Fruit fly (Drosophila melanogaster) whole organism, wandering third instar larva: Measurements from ENCODE around the gene P5CDh2.

Experiments
- Abd-B ChIP-seq: fragments of >200 bp; optimal IDR thresholded peaks from 2 replicates; lab custom pipeline; 2017; ENCODE audit warnings: missing biosample characterization, missing genetic modification characterization
- CG32264 ChIP-seq: fragments of 200-800 bp; sonication (Bioruptor generic); optimal IDR thresholded peaks from 2 replicates; lab custom pipeline; 2016; ENCODE audit warnings: missing biosample characterization, missing genetic modification characterization
- CG9705 ChIP-seq: fragments of 200-800 bp; sonication (Bioruptor generic); optimal IDR thresholded peaks from 2 replicates; lab custom pipeline; 2018; ENCODE audit warnings: missing biosample characterization, mild to moderate bottlenecking, missing genetic modification characterization
- CrebA ChIP-seq: fragments of 200-800 bp; sonication (Bioruptor generic); optimal IDR thresholded peaks from 2 replicates; lab custom pipeline; 2016; ENCODE audit warnings: missing biosample characterization, mild to moderate bottlenecking, missing genetic modification characterization, borderline replicate concordance
- Dfd ChIP-seq: fragments of >200 bp; optimal IDR thresholded peaks from 2 replicates; lab custom pipeline; 2017; ENCODE audit warnings: missing biosample characterization, missing genetic modification characterization
- Dif ChIP-seq: fragments of 200-275, 200-300 bp; sonication (Bioruptor generic); optimal IDR thresholded peaks from 2 replicates; lab custom pipeline; 2018; ENCODE audit warnings: missing biosample characterization, missing genetic modification characterization; ENCODE audit not compliant: partially characterized antibody
- GATAd ChIP-seq: sonication (Bioruptor generic); optimal IDR thresholded peaks from 2 replicates; lab custom pipeline; 2016; ENCODE audit warnings: missing biosample characterization, missing genetic modification characterization
- HLH106 ChIP-seq: fragments of 200-800 bp; optimal IDR thresholded peaks from 3 replicates; lab custom pipeline; 2019; ENCODE audit warnings: missing biosample characterization, mild to moderate bottlenecking, missing genetic modification characterization, moderate library complexity
- Hnf4 ChIP-seq: fragments of 200-800 bp; sonication (Bioruptor generic); optimal IDR thresholded peaks from 2 replicates; lab custom pipeline; 2016; ENCODE audit warnings: missing biosample characterization, mild to moderate bottlenecking, missing genetic modification characterization
- Hr78 ChIP-seq: fragments of >200 bp; optimal IDR thresholded peaks from 2 replicates; lab custom pipeline; 2017; ENCODE audit warnings: missing biosample characterization, missing genetic modification characterization
- Hr83 ChIP-seq: fragments of 200-300 bp; sonication (Bioruptor generic); optimal IDR thresholded peaks from 2 replicates; lab custom pipeline; 2016; ENCODE audit warnings: missing biosample characterization, mild to moderate bottlenecking, missing genetic modification characterization, moderate library complexity; ENCODE audit not compliant: poor library complexity, severe bottlenecking
- Jra ChIP-seq: sonication (Bioruptor generic); optimal IDR thresholded peaks from 2 replicates; lab custom pipeline; 2016; ENCODE audit warnings: missing biosample characterization, missing genetic modification characterization
- Mio ChIP-seq: sonication (Bioruptor generic); optimal IDR thresholded peaks from 2 replicates; lab custom pipeline; 2016; ENCODE audit warnings: missing biosample characterization, missing genetic modification characterization
- Myc ChIP-seq: fragments of >200 bp; optimal IDR thresholded peaks from 2 replicates; lab custom pipeline; 2017
- N ChIP-seq: fragments of >200 bp; optimal IDR thresholded peaks from 2 replicates; lab custom pipeline; 2018; ENCODE audit warnings: missing biosample characterization, missing external identifiers, missing genetic modification characterization
- OdsH ChIP-seq: fragments of 200-800 bp; sonication (Bioruptor generic); optimal IDR thresholded peaks from 2 replicates; lab custom pipeline; 2016; ENCODE audit warnings: missing biosample characterization, mild to moderate bottlenecking, missing genetic modification characterization
- Rel ChIP-seq, 2 experiments: fragments of 200-800 bp; sonication (Bioruptor generic) in 1 of 2; optimal IDR thresholded peaks; 2 replicates in 1 of 2; 3 replicates in 1 of 2; lab custom pipeline; 2016 to 2019; ENCODE audit warnings: mild to moderate bottlenecking in 2 of 2, missing biosample characterization in 2 of 2, missing genetic modification characterization in 2 of 2, moderate library complexity in 1 of 2
- Sp1 ChIP-seq: fragments of 200-800 bp; sonication (Bioruptor generic); optimal IDR thresholded peaks from 3 replicates; lab custom pipeline; 2019; ENCODE audit warnings: missing biosample characterization, mild to moderate bottlenecking, missing genetic modification characterization, moderate library complexity
- Vsx2 ChIP-seq: fragments of 200-300, 225-300 bp; sonication (Bioruptor generic); optimal IDR thresholded peaks from 2 replicates; lab custom pipeline; 2018; ENCODE audit warnings: missing biosample characterization, missing genetic modification characterization; ENCODE audit not compliant: partially characterized antibody
- br ChIP-seq: fragments of 200-800 bp; sonication (Bioruptor generic); optimal IDR thresholded peaks from 2 replicates; lab custom pipeline; 2016; ENCODE audit warnings: missing biosample characterization, missing genetic modification characterization
- brk ChIP-seq: fragments of 200-800 bp; sonication (Bioruptor generic); optimal IDR thresholded peaks from 2 replicates; lab custom pipeline; 2016; ENCODE audit warnings: missing biosample characterization, mild to moderate bottlenecking, missing genetic modification characterization
- dl ChIP-seq, 2 experiments: fragments of 175-275, 200-275 bp in 1 of 2; fragments of 200-275 bp in 1 of 2; sonication (Bioruptor generic); optimal IDR thresholded peaks; lab custom pipeline; 2018; ENCODE audit warnings: mild to moderate bottlenecking in 2 of 2, missing biosample characterization in 2 of 2, missing genetic modification characterization in 2 of 2, moderate library complexity in 2 of 2; ENCODE audit not compliant: partially characterized antibody in 2 of 2, insufficient read depth in 1 of 2
- dmrt93B ChIP-seq: fragments of 200-800 bp; sonication (Bioruptor generic); optimal IDR thresholded peaks from 2 replicates; lab custom pipeline; 2018; ENCODE audit warnings: missing biosample characterization, mild to moderate bottlenecking, missing genetic modification characterization
- dsf ChIP-seq: sonication (Bioruptor generic); optimal IDR thresholded peaks from 2 replicates; lab custom pipeline; 2016; ENCODE audit warnings: missing biosample characterization, missing genetic modification characterization, borderline replicate concordance
- ey ChIP-seq: fragments of 200-800 bp; sonication (Bioruptor generic); optimal IDR thresholded peaks from 2 replicates; lab custom pipeline; 2016; ENCODE audit warnings: missing biosample characterization, missing genetic modification characterization
- foxo ChIP-seq, 2 experiments: fragments of 200-800 bp; sonication (Bioruptor generic); optimal IDR thresholded peaks; 2 replicates in 1 of 2; 3 replicates in 1 of 2; lab custom pipeline; 2016 to 2017; ENCODE audit warnings: missing biosample characterization in 2 of 2, missing genetic modification characterization in 2 of 2
- fru ChIP-seq: fragments of 200-800 bp; sonication (Bioruptor generic); optimal IDR thresholded peaks from 3 replicates; lab custom pipeline; 2016; ENCODE audit warnings: missing biosample characterization, mild to moderate bottlenecking, missing genetic modification characterization
- h ChIP-seq: fragments of 200-800 bp; sonication (Bioruptor generic); optimal IDR thresholded peaks from 3 replicates; lab custom pipeline; 2016; ENCODE audit warnings: missing biosample characterization, mild to moderate bottlenecking, missing genetic modification characterization
- jim ChIP-seq: fragments of 175-275, 200-325 bp; sonication (Bioruptor generic); optimal IDR thresholded peaks from 2 replicates; lab custom pipeline; 2016; ENCODE audit warnings: missing biosample characterization, mild to moderate bottlenecking, missing genetic modification characterization
- lola ChIP-seq: fragments of >200 bp; optimal IDR thresholded peaks from 2 replicates; lab custom pipeline; 2017; ENCODE audit warnings: missing biosample characterization, missing genetic modification characterization
- pan ChIP-seq: fragments of >200 bp; optimal IDR thresholded peaks from 2 replicates; lab custom pipeline; 2017
- psq ChIP-seq: fragments of 200-800 bp; sonication (Bioruptor generic); optimal IDR thresholded peaks from 3 replicates; lab custom pipeline; 2017; ENCODE audit warnings: missing biosample characterization, mild to moderate bottlenecking, missing genetic modification characterization, moderate library complexity
- rgr ChIP-seq: fragments of 200-800 bp; sonication (Bioruptor generic); optimal IDR thresholded peaks from 3 replicates; lab custom pipeline; 2016; ENCODE audit warnings: missing biosample characterization, mild to moderate bottlenecking, missing genetic modification characterization
- sage ChIP-seq: fragments of 200-800 bp; sonication (Bioruptor generic); optimal IDR thresholded peaks from 2 replicates; lab custom pipeline; 2016; ENCODE audit warnings: missing biosample characterization, mild to moderate bottlenecking, missing genetic modification characterization
- sv ChIP-seq: fragments of 200-800 bp; sonication (Bioruptor generic); optimal IDR thresholded peaks from 3 replicates; lab custom pipeline; 2016; ENCODE audit warnings: missing biosample characterization, missing genetic modification characterization
- tai ChIP-seq: sonication (Bioruptor generic); optimal IDR thresholded peaks from 2 replicates; lab custom pipeline; 2016; ENCODE audit warnings: missing biosample characterization, missing genetic modification characterization
- usp ChIP-seq: fragments of >200 bp; optimal IDR thresholded peaks from 2 replicates; lab custom pipeline; 2017; ENCODE audit warnings: missing biosample characterization, missing genetic modification characterization
- woc ChIP-seq: sonication (Bioruptor generic); optimal IDR thresholded peaks from 2 replicates; lab custom pipeline; 2016; ENCODE audit warnings: missing biosample characterization, mild to moderate bottlenecking, missing genetic modification characterization

P5CDh2 gene

DNA sequence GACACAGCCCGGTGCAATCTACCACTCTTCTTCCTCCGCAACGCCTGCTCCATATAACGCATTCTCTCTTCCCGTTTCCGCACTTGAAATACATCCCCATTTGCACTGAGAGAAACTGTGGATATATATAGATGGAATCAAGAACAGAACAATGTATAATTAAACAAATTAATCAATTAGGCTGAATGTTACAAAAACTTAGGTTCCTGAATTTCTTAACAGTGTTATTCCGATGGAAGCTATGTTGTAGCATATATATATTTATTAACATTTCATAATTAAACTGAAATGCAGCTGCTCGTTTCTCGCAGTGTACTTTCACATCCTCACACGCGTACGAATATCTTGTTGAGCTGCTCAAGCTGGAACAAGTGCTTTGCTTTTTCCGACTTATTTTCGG lies 18.2 kb upstream of the P5CDh2 start:
- TF ChIP-seq lola (GFP tag; lab: Kevin White, UChicago) (no peak), sv (GFP tag; lab: Kevin White, UChicago) (peak; percentile 5), Sp1 (GFP tag; lab: Kevin White, UChicago) (peak; percentile 95), sage (GFP tag; lab: Kevin White, UChicago) (peak; percentile 86), Dif (no peak), CG9705 (GFP tag; lab: Kevin White, UChicago) (peak; percentile 85), dsf (GFP tag; lab: Kevin White, UChicago) (peak; percentile 76), Myc (lab: Kevin White, UChicago) (no peak), Hr83 (GFP tag; lab: Kevin White, UChicago) (no peak), Mio (peak; percentile 12), pan (lab: Kevin White, UChicago) (no peak), br (GFP tag; lab: Kevin White, UChicago) (peak; percentile 95), rgr (GFP tag; lab: Kevin White, UChicago) (peak; percentile 92), Abd-B (GFP tag; lab: Kevin White, UChicago) (no peak), GATAd (GFP tag; lab: Kevin White, UChicago) (peak; percentile 1), dl (GFP tag; optimal IDR thresholded peaks at IDR 0.05; lab: Kevin White, UChicago; ENCODE audit: insufficient read depth in 1 of 2, partially characterized antibody in 2 of 2) (no peak), brk (peak; percentile 85), HLH106 (tag; lab: Kevin White, UChicago) (peak; percentile 95), CG32264 (GFP tag; lab: Kevin White, UChicago) (peak; percentile 68), fru (GFP tag; lab: Kevin White, UChicago) (peak; percentile 97), tai (GFP tag; lab: Kevin White, UChicago) (peak; percentile 83), Hnf4 (GFP tag; lab: Kevin White, UChicago) (peak; percentile 91), usp (GFP tag; lab: Kevin White, UChicago) (no peak), CrebA (GFP tag; lab: Kevin White, UChicago) (peak; percentile 8), OdsH (GFP tag; lab: Kevin White, UChicago) (peak; percentile 92), Dfd (GFP tag; lab: Kevin White, UChicago) (no peak), ey (GFP tag; lab: Kevin White, UChicago) (peak; percentile 95), Vsx2 (no peak), jim (GFP tag; lab: Kevin White, UChicago) (no peak), psq (GFP tag; lab: Kevin White, UChicago) (peak; percentile 94), foxo (GFP tag; optimal IDR thresholded peaks at IDR 0.05; lab: Kevin White, UChicago) (peak in 1 of 2 experiments; percentile 96), Rel (GFP tag; optimal IDR thresholded peaks at IDR 0.05; lab: Kevin White, UChicago) (peak; percentile 70), Rel (tag; optimal IDR thresholded peaks at IDR 0.05; lab: Kevin White, UChicago) (peak; percentile 75), h (GFP tag; lab: Kevin White, UChicago) (peak; percentile 96), woc (GFP tag; lab: Kevin White, UChicago) (peak; percentile 89), dmrt93B (GFP tag; lab: Kevin White, UChicago) (peak; percentile 84), Jra (GFP tag; lab: Kevin White, UChicago) (peak; percentile 85), Hr78 (GFP tag; lab: Kevin White, UChicago) (no peak), N (GFP tag; lab: Kevin White, UChicago) (no peak)

DNA sequence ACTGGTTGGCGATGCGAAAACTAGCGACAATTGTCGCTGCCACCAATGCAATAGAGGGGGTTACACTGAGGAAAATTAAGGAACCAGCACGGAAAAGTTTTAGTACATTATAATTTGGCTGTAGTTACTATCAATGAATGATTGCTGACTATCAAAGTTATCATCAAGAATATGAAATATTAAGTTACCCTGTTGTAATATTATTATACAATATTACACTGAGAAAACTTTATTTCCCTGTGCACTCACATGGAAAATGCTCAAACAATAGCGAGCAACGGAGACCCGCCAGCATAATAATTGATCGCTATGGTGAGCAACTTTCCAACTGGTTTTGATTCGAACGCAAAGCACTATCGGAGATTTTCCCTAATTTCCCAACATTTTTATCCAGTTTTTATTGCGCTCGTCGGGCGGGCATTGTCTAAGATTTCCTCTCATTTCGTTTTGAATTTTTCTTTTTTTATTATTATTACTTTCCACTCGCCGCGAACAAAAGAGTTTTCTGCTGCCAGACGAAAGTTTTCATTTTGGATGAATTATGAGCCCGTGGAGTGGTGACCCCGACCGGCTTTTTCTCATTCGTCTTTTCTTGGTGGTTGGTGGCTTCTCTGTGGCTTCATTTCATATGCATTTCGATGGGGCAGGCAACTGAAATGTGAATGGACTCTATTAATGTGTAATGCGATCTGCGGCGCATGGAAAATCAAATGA lies 15.4 kb upstream of the P5CDh2 start:
- no peak for TF ChIP-seq Dif
- no peak for TF ChIP-seq sage (GFP tag; lab: Kevin White, UChicago)
- no peak for TF ChIP-seq GATAd (GFP tag; lab: Kevin White, UChicago)
- TF ChIP-seq jim (GFP tag; lab: Kevin White, UChicago), result no peak
- no peak for TF ChIP-seq lola (GFP tag; lab: Kevin White, UChicago)
